Worm (Caenorhabditis elegans) whole organism, L2 larva: Measurements from ENCODE around the gene Y69A2AR.32.

Source experiments
- blmp-1 ChIP-seq: sonication (generic microtip); optimal IDR thresholded peaks from 2 replicates; lab custom pipeline; 2017; ENCODE audit warnings: missing genetic modification characterization, mild to moderate bottlenecking, missing compliant biosample characterization, antibody characterized with exemption, moderate library complexity; ENCODE audit not compliant: insufficient read depth
- ceh-82 ChIP-seq: fragments of 150-350 bp; optimal IDR thresholded peaks from 2 replicates; lab custom pipeline; 2014; ENCODE audit warnings: missing biosample characterization, missing genetic modification characterization
- nhr-237 ChIP-seq: fragments of 150-350 bp; optimal IDR thresholded peaks from 2 replicates; lab custom pipeline; 2014; ENCODE audit warnings: missing biosample characterization, missing genetic modification characterization
- nhr-6 ChIP-seq: fragments of 150-350 bp; optimal IDR thresholded peaks from 2 replicates; lab custom pipeline; 2014; ENCODE audit warnings: missing biosample characterization, missing genetic modification characterization
- ztf-11 ChIP-seq: sonication (generic microtip); optimal IDR thresholded peaks from 2 replicates; lab custom pipeline; 2017; ENCODE audit warnings: missing biosample characterization, missing genetic modification characterization

DNA sequence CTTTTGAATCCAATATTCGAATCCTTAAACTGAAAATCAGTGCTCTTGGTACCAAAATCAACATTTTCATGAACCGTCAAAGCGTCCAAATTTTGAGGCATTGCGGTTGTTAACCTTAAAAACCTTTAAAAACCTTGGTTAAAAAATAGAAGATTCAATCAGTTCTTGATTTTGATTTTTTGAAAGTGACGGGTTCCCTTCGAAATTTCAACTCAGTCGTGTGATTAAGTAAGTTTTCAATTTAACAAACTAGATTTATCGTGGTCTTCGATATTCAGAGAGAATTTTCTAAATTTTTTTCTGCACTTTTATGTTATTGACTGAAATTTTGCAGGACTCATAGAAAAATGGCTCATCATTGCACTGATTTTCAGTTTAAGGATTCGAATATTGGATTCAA, 42.0 kb upstream of the Y69A2AR.32 start, which contains the start of the genes Y69A2AR.25 and Y69A2AR.12:
- no peak for TF ChIP-seq blmp-1
- no peak for TF ChIP-seq nhr-237
- TF ChIP-seq ztf-11 (tag; lab: Kevin White, UChicago): no peak
- TF ChIP-seq nhr-6 (tag; lab: Kevin White, UChicago): no peak
- no peak for TF ChIP-seq ceh-82
